Worm (Caenorhabditis elegans): Measurements from ENCODE around the gene F13A2.10.

DNA sequence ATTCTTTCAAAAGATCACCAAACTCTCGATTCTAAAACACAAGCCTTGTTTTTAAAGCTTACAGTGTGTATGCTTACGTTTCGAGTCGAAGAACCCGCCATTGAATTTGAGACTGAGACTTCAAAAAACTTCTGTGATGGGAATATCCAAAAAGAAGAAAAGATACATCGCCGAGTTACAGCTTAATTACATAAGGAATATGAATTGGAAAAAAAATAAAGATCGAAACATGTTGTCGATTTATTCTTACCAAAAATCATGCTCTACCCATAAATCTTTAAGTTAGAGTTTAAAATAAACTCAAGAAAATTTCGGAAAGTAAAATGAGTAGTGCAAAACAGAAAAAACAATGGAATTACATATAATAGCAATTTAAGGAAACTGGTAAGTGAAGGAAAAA lies at the start of gene F13A2.10:
- TF ChIP-seq lir-3 (tag; optimal IDR thresholded peaks at IDR 0.05; ENCODE audit: poor library complexity): no peak
- TF ChIP-seq nhr-84 (tag; optimal IDR thresholded peaks at IDR 0.05): no peak
- no peak for TF ChIP-seq egl-27 (tag; optimal IDR thresholded peaks at IDR 0.05)
- TF ChIP-seq mdl-1 (tag; optimal IDR thresholded peaks at IDR 0.05): no peak
- no peak for TF ChIP-seq nhr-237 (tag; optimal IDR thresholded peaks at IDR 0.05)
- TF ChIP-seq tbx-2 (tag; optimal IDR thresholded peaks at IDR 0.05): no peak
- TF ChIP-seq nhr-28 (tag; optimal IDR thresholded peaks at IDR 0.05): no peak
- TF ChIP-seq lin-15B (tag; optimal IDR thresholded peaks at IDR 0.05): no peak
